Fruit fly (Drosophila melanogaster) S2 (cell line): ENCODE data around the gene InR.

ENCODE experiments used
- CG8478 ChIP-seq: fragments of >200 bp; optimal IDR thresholded peaks from 2 replicates; lab custom pipeline; 2018
- CTCF ChIP-seq, 2 experiments: fragments of >200 bp; optimal IDR thresholded peaks; 2 replicates each; lab custom pipeline; 2018

DNA sequence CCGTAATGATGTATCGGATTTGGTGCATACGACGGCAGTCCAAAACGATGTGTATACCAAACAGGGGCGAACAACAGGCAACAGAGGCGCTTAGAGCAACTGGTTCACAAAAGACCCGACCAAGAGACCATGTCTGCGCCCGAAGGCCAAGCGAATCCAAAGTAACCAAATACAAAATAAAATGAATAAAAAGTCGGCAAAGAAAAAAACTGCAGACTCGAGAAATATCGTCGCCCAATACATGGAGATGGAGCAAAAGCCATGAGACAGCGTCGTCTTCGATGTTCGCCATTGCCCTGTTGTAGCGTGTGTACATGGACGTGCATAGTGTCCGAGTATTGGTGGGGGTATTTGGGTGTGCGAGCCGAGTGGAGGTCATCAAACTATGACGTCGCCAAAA, 39.2 kb upstream of the InR start:
- no peak for TF ChIP-seq CG8478 (lab: Kevin White, UChicago)
- no peak for TF ChIP-seq CTCF (optimal IDR thresholded peaks at IDR 0.05; lab: Kevin White, UChicago)
